Fruit fly (Drosophila melanogaster): ENCODE measurements around the gene alpha-Est4.

alpha-Est4 gene

DNA sequence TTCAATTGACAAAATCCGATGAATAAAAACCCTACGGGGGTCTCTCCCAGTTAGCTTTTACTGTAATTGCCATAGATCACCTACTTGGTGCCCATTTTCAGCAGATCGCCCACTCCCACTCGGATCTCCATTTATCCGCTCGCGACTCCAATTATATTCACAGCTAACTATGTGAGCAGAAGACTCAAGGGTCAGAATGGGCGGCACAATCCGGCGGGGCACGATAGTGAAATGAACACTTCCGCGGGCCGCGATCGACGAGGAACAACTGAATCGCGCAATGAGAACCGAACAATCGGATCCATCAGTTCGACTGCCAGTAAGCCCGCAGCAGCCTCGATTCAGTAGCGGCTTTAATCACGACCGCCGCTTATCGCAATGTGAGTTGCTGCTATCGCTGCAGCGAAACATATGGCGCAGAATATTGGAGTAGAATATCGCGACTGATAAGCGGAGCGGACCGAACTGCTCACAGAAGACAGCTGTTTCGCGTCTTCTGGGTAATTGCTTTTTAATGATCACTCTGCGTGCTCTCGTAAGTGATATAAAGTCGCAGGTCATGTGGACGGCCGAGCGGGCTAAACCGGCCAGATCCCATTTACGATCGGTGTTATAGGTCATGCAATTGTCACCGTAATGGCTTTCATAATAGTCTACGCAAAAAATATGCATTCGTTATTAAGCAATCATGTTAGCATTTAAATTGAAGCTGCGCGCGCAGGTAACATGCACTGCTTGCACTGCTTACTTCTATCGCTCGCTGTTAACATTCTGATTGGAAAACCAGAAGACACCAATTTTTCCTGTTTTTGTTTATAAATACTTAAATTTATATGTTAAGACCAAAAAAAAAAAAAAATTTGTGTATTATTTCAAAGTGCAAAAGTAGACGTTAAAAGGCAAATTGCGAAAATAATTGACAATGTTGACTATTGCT lies 10.7 kb upstream of the alpha-Est4 start, which contains the start of gene alpha-Est1 (continued):
- TF ChIP-seq CG6175 (GFP tag; IDR thresholded peaks at IDR 0.05): 0 out of 3 replicates have a peak, but pooled peaks have one; percentile 33
- no peak for TF ChIP-seq ara (GFP tag; IDR thresholded peaks at IDR 0.05)
- no peak for TF ChIP-seq CG15269 (tag; optimal IDR thresholded peaks at IDR 0.05)
- no peak for TF ChIP-seq Atf3 (GFP tag; optimal IDR thresholded peaks at IDR 0.05)
- no peak for TF ChIP-seq CG33557 (GFP tag; optimal IDR thresholded peaks at IDR 0.05)
- no peak for TF ChIP-seq CG10979 (tag; optimal IDR thresholded peaks at IDR 0.05)
- TF ChIP-seq HLH4C (GFP tag; IDR thresholded peaks at IDR 0.05; ENCODE audit: partially characterized antibody): no peak
- TF ChIP-seq trem (tag; optimal IDR thresholded peaks at IDR 0.05): no peak
- no peak for TF ChIP-seq CG6254 (GFP tag; optimal IDR thresholded peaks at IDR 0.05)
- peak; percentile 45 for TF ChIP-seq Dp (GFP tag; optimal IDR thresholded peaks at IDR 0.05)
- no peak for TF ChIP-seq pum (GFP tag; optimal IDR thresholded peaks at IDR 0.05)
- TF ChIP-seq Tbp (GFP tag; optimal IDR thresholded peaks at IDR 0.05): no peak
- TF ChIP-seq Deaf1 (tag; optimal IDR thresholded peaks at IDR 0.05): peak; percentile 72
- peak; percentile 94 for TF ChIP-seq sug (tag; optimal IDR thresholded peaks at IDR 0.05)
- TF ChIP-seq CG15479 (GFP tag; optimal IDR thresholded peaks at IDR 0.05): peak; percentile 39
- no peak for TF ChIP-seq CG3838 (GFP tag; optimal IDR thresholded peaks at IDR 0.05)
- no peak for TF ChIP-seq CG9609 (GFP tag; optimal IDR thresholded peaks at IDR 0.05)
- TF ChIP-seq Hmx (GFP tag; optimal IDR thresholded peaks at IDR 0.05): no peak
- TF ChIP-seq NC2α (GFP tag; optimal IDR thresholded peaks at IDR 0.05): no peak
- TF ChIP-seq CG34376 (GFP tag; optimal IDR thresholded peaks at IDR 0.05): peak; percentile 29
- TF ChIP-seq CG9932 (GFP tag; IDR thresholded peaks at IDR 0.05): no peak
- peak in 1 of 2 experiments; percentile 15 for TF ChIP-seq Hr78 (GFP tag; optimal IDR thresholded peaks at IDR 0.05)
- TF ChIP-seq Fer3 (tag; optimal IDR thresholded peaks at IDR 0.05): no peak
- no peak for TF ChIP-seq ems (GFP tag; optimal IDR thresholded peaks at IDR 0.05)
- no peak for TF ChIP-seq knrl (GFP tag; IDR thresholded peaks at IDR 0.05; ENCODE audit: partially characterized antibody)
- TF ChIP-seq zen (tag; optimal IDR thresholded peaks at IDR 0.05): peak; percentile 94
- TF ChIP-seq CG8290 (GFP tag; optimal IDR thresholded peaks at IDR 0.05): no peak
- no peak for TF ChIP-seq CG8290 (tag; optimal IDR thresholded peaks at IDR 0.05)
- TF ChIP-seq slou (GFP tag; optimal IDR thresholded peaks at IDR 0.05): no peak
- peak; percentile 26 for TF ChIP-seq sens (GFP tag)

dm6 chr3R:7541145-7541860 lies 2.9 kb upstream of the alpha-Est4 start, which contains the start of the genes alpha-Est3 and alpha-Est2:
TSS of gene alpha-Est3 (minus strand) at chr3R:7541631.
TSS of gene alpha-Est2 (plus strand) at chr3R:7541810.
- TF ChIP-seq crp (GFP tag; optimal IDR thresholded peaks at IDR 0.05) (peak in 1 of 2 experiments; percentile 75), Med (GFP tag) (peak; percentile 21), Deaf1 (tag; optimal IDR thresholded peaks at IDR 0.05) (peak; percentile 36), sd (tag; optimal IDR thresholded peaks at IDR 0.05) (peak; percentile 36), CG3995 (GFP tag; optimal IDR thresholded peaks at IDR 0.05) (peak; percentile 50), CG15073 (GFP tag; optimal IDR thresholded peaks at IDR 0.05) (peak; percentile 90), trh (GFP tag; optimal IDR thresholded peaks at IDR 0.05) (no peak), CG34224 (GFP tag; IDR thresholded peaks at IDR 0.05; ENCODE audit: partially characterized antibody) (peak; percentile 15; the same call in 1 of the 3 replicates), NC2β (GFP tag; optimal IDR thresholded peaks at IDR 0.05) (no peak), CG13287 (GFP tag; IDR thresholded peaks at IDR 0.05; ENCODE audit: partially characterized antibody) (peak; percentile 24; the same call in 1 of the 2 replicates), CG1024 (GFP tag; IDR thresholded peaks at IDR 0.05) (no peak), lbe (GFP tag; optimal IDR thresholded peaks at IDR 0.05) (peak; percentile 22), Trl (optimal IDR thresholded peaks at IDR 0.05) (peak in 1 of 2 experiments; percentile 38), Trl (GFP tag; optimal IDR thresholded peaks at IDR 0.05) (no peak)

Measured in whole organism, embryonic.